Worm (Caenorhabditis elegans): ENCODE measurements around the gene Y38H6A.1.

DNA sequence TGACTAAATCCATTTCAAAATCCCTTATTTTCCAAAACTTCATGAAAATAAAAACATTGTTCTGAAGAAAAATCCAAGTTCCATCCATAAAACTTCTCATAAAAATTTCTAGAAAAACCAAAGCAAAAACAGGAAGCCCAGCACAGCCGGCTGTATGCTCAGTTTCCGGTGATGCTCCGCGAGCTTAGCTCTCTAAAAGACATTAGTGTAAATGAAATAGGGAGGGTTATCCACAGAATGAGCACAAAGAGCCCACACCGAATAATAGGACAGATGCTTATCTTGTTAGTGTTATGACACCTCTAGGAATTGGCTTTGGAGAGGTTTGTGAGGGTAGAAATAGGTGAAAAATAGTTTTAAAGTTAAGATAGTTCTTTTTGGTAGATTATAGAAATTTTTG, 12.5 kb downstream of the Y38H6A.1 start:
- TF ChIP-seq F13C5.2 (tag; optimal IDR thresholded peaks at IDR 0.05): no peak
- no peak for TF ChIP-seq hmbx-1 (tag; optimal IDR thresholded peaks at IDR 0.05)
- TF ChIP-seq ama-1 (optimal IDR thresholded peaks at IDR 0.05): no peak
- no peak for TF ChIP-seq scrt-1 (GFP tag; IDR thresholded peaks at IDR 0.05)
- TF ChIP-seq tra-4 (tag; optimal IDR thresholded peaks at IDR 0.05): no peak
- no peak for TF ChIP-seq sea-1 (GFP tag; conservative IDR thresholded peaks at IDR 0.05)
- TF ChIP-seq tbx-37 (GFP tag; conservative IDR thresholded peaks at IDR 0.05): no peak
